Fruit fly (Drosophila melanogaster) whole organism, embryonic: ENCODE measurements around the gene Tsen2.
A peak's percentile ranks its signal among the peaks of the same experiment; 100 is the strongest.

ENCODE experiments used
- Atf3 ChIP-seq: fragments of 200-800 bp; sonication (Bioruptor generic); optimal IDR thresholded peaks from 3 replicates; lab custom pipeline; 2016; ENCODE audit warnings: missing biosample characterization, missing genetic modification characterization
- BEAF-32 ChIP-seq: fragments of 200-800 bp; sonication (Bioruptor generic); optimal IDR thresholded peaks from 3 replicates; lab custom pipeline; 2017; ENCODE audit warnings: missing biosample characterization, missing genetic modification characterization, mild to moderate bottlenecking, moderate library complexity, missing genetic modification reagents
- CG10565 ChIP-seq: fragments of 200-800 bp; sonication (Bioruptor generic); optimal IDR thresholded peaks from 3 replicates; lab custom pipeline; 2016; ENCODE audit warnings: missing biosample characterization, mild to moderate bottlenecking, missing genetic modification characterization
- CG11456 ChIP-seq: fragments of 200-800 bp; sonication (Bioruptor generic); IDR thresholded peaks from 3 replicates; pipeline ENCODE4 v1.3.6; 2022; ENCODE audit warnings: missing biosample characterization, missing genetic modification characterization
- CG14014 ChIP-seq: fragments of 200-800 bp; sonication (Bioruptor generic); IDR thresholded peaks from 2 replicates; pipeline ENCODE4 v1.3.6; 2022; ENCODE audit warnings: missing biosample characterization, missing genetic modification characterization
- CG15269 ChIP-seq: fragments of 200-800 bp; sonication (Bioruptor generic); optimal IDR thresholded peaks from 2 replicates; lab custom pipeline; 2018; ENCODE audit warnings: missing biosample characterization, mild to moderate bottlenecking, missing genetic modification characterization, moderate library complexity
- CG15514 ChIP-seq: fragments of 200-800 bp; sonication (Bioruptor generic); optimal IDR thresholded peaks from 3 replicates; lab custom pipeline; 2017; ENCODE audit warnings: missing biosample characterization, missing genetic modification characterization, mild to moderate bottlenecking, moderate library complexity, missing genetic modification reagents
- CG17186 ChIP-seq: fragments of 200-800 bp; sonication (Bioruptor generic); optimal IDR thresholded peaks from 3 replicates; lab custom pipeline; 2017; ENCODE audit warnings: missing biosample characterization, missing genetic modification reagents, missing genetic modification characterization
- CG2116 ChIP-seq: fragments of 200-800 bp; sonication (Bioruptor generic); optimal IDR thresholded peaks from 3 replicates; lab custom pipeline; 2018; ENCODE audit warnings: missing biosample characterization, mild to moderate bottlenecking, missing genetic modification characterization
- CG31365 ChIP-seq: fragments of 200-800 bp; sonication (Bioruptor generic); optimal IDR thresholded peaks from 2 replicates; lab custom pipeline; 2018; ENCODE audit warnings: missing biosample characterization, mild to moderate bottlenecking, missing genetic modification characterization
- CG32532 ChIP-seq: fragments of 200-800 bp; sonication (Bioruptor generic); IDR thresholded peaks from 2 replicates; pipeline ENCODE4 v1.3.6; 2022; ENCODE audit warnings: missing biosample characterization, missing genetic modification characterization
- CG3847 ChIP-seq: fragments of 200-800 bp; sonication (Bioruptor generic); IDR thresholded peaks from 2 replicates; pipeline ENCODE4 v1.3.6; 2022; ENCODE audit warnings: missing biosample characterization, missing genetic modification characterization
- CG6272 ChIP-seq: fragments of 200-800 bp; sonication (Bioruptor generic); IDR thresholded peaks from 2 replicates; pipeline ENCODE4 v1.3.6; 2022; ENCODE audit warnings: missing biosample characterization, missing genetic modification characterization
- CG8281 ChIP-seq: fragments of 200-800 bp; sonication (Bioruptor generic); optimal IDR thresholded peaks from 2 replicates; lab custom pipeline; 2018; ENCODE audit warnings: missing biosample characterization, mild to moderate bottlenecking, missing genetic modification characterization, moderate library complexity
- Dref ChIP-seq: fragments of 200-800 bp; sonication (Bioruptor generic); IDR thresholded peaks from 2 replicates; pipeline ENCODE4 v1.3.6; 2022; ENCODE audit warnings: missing biosample characterization, missing genetic modification characterization
- E2f2 ChIP-seq: fragments of 200-800 bp; sonication (Bioruptor generic); IDR thresholded peaks from 2 replicates; pipeline ENCODE4 v1.3.6; 2022; ENCODE audit warnings: missing biosample characterization, missing genetic modification characterization
- Eip74EF ChIP-seq, 2 experiments: fragments of 200-800 bp in 1 of 2; fragments of >200 bp in 1 of 2; sonication (Bioruptor generic) in 1 of 2; optimal IDR thresholded peaks; 2 replicates each; lab custom pipeline; 2017 to 2019; ENCODE audit warnings: missing biosample characterization in 2 of 2, missing genetic modification characterization in 2 of 2, mild to moderate bottlenecking in 1 of 2, moderate library complexity in 1 of 2
- Ets97D ChIP-seq: fragments of 200-800 bp; sonication (Bioruptor generic); optimal IDR thresholded peaks from 3 replicates; lab custom pipeline; 2016; ENCODE audit warnings: missing biosample characterization, missing genetic modification characterization
- MESR4 ChIP-seq: fragments of 200-800 bp; sonication (Bioruptor generic); optimal IDR thresholded peaks from 2 replicates; lab custom pipeline; 2018; ENCODE audit warnings: missing biosample characterization, mild to moderate bottlenecking, missing genetic modification characterization, moderate library complexity
- Max ChIP-seq: fragments of 200-800 bp; sonication (Bioruptor generic); optimal IDR thresholded peaks from 2 replicates; lab custom pipeline; 2016; ENCODE audit warnings: missing biosample characterization, mild to moderate bottlenecking, missing genetic modification characterization
- Med ChIP-seq: fragments of 200-800 bp; sonication (Bioruptor generic); peaks from one replicate; lab custom pipeline; 2016; ENCODE audit warnings: missing biosample characterization, missing genetic modification characterization, mild to moderate bottlenecking, inconsistent platforms, moderate library complexity
- Mes4 ChIP-seq: fragments of 200-800 bp; sonication (Bioruptor generic); optimal IDR thresholded peaks from 2 replicates; lab custom pipeline; 2016; ENCODE audit warnings: missing biosample characterization, missing genetic modification characterization
- Myb ChIP-seq: fragments of 200-800 bp; sonication (Bioruptor generic); optimal IDR thresholded peaks from 2 replicates; lab custom pipeline; 2016; ENCODE audit warnings: missing biosample characterization, missing genetic modification characterization
- NFAT ChIP-seq: fragments of 200-800 bp; sonication (Bioruptor generic); IDR thresholded peaks from 2 replicates; pipeline ENCODE4 v1.3.6; 2022; ENCODE audit warnings: missing biosample characterization, missing genetic modification characterization
- NK7.1 ChIP-seq: fragments of 200-800 bp; sonication (Bioruptor generic); optimal IDR thresholded peaks from 3 replicates; lab custom pipeline; 2016; ENCODE audit warnings: missing biosample characterization, missing genetic modification characterization
- PHDP ChIP-seq: fragments of 200-800 bp; sonication (Bioruptor generic); optimal IDR thresholded peaks from 3 replicates; lab custom pipeline; 2018; ENCODE audit warnings: missing biosample characterization, mild to moderate bottlenecking, missing genetic modification characterization, moderate library complexity
- Sox100B ChIP-seq: fragments of 200-800 bp; sonication (Bioruptor generic); optimal IDR thresholded peaks from 3 replicates; lab custom pipeline; 2018; ENCODE audit warnings: missing biosample characterization, mild to moderate bottlenecking, missing genetic modification characterization
- Tbp ChIP-seq: fragments of >200 bp; optimal IDR thresholded peaks from 2 replicates; lab custom pipeline; 2018; ENCODE audit warnings: missing biosample characterization, missing genetic modification characterization
- ap ChIP-seq: fragments of 200-800 bp; sonication (Bioruptor generic); IDR thresholded peaks from 2 replicates; pipeline ENCODE4 v1.3.6; 2022; ENCODE audit warnings: missing biosample characterization, missing genetic modification characterization
- br ChIP-seq: fragments of >200 bp; optimal IDR thresholded peaks from 2 replicates; lab custom pipeline; 2017
- croc ChIP-seq: fragments of 200-800 bp; sonication (Bioruptor generic); conservative IDR thresholded peaks from 3 replicates; pipeline ENCODE4 v1.3.6; 2022; ENCODE audit warnings: missing biosample characterization, missing genetic modification characterization
- cwo ChIP-seq: fragments of 200-800 bp; sonication (Bioruptor generic); optimal IDR thresholded peaks from 3 replicates; lab custom pipeline; 2017; ENCODE audit warnings: missing biosample characterization, missing genetic modification characterization, mild to moderate bottlenecking, moderate library complexity, missing genetic modification reagents
- fd96Cb ChIP-seq: fragments of 200-800 bp; sonication (Bioruptor generic); optimal IDR thresholded peaks from 2 replicates; lab custom pipeline; 2018; ENCODE audit warnings: missing biosample characterization, mild to moderate bottlenecking, missing genetic modification characterization, moderate library complexity
- gcm ChIP-seq: fragments of 200-800 bp; sonication (Bioruptor generic); optimal IDR thresholded peaks from 2 replicates; lab custom pipeline; 2019; ENCODE audit warnings: missing biosample characterization, mild to moderate bottlenecking, missing genetic modification characterization, moderate library complexity
- kah ChIP-seq: fragments of 200-800 bp; sonication (Bioruptor generic); optimal IDR thresholded peaks from 2 replicates; lab custom pipeline; 2018; ENCODE audit warnings: missing biosample characterization, mild to moderate bottlenecking, missing genetic modification characterization
- kay ChIP-seq: fragments of 200-800 bp; sonication (Bioruptor generic); optimal IDR thresholded peaks from 2 replicates; lab custom pipeline; 2016; ENCODE audit warnings: missing biosample characterization, missing genetic modification characterization
- otp ChIP-seq: fragments of 200-800 bp; sonication (Bioruptor generic); IDR thresholded peaks from 3 replicates; pipeline ENCODE4, ENCODE4 v1.3.6; 2022; ENCODE audit warnings: missing biosample characterization, missing genetic modification characterization
- pfk ChIP-seq: fragments of 200-800 bp; sonication (Bioruptor generic); optimal IDR thresholded peaks from 2 replicates; lab custom pipeline; 2018; ENCODE audit warnings: missing biosample characterization, mild to moderate bottlenecking, missing genetic modification characterization, moderate library complexity
- pita ChIP-seq: fragments of 200-800 bp; sonication (Bioruptor generic); optimal IDR thresholded peaks from 2 replicates; lab custom pipeline; 2017; ENCODE audit warnings: missing biosample characterization, mild to moderate bottlenecking, missing genetic modification characterization
- psq ChIP-seq: fragments of 200-800 bp; sonication (Bioruptor generic); optimal IDR thresholded peaks from 2 replicates; lab custom pipeline; 2017; ENCODE audit warnings: missing biosample characterization, missing genetic modification characterization
- pzg ChIP-seq: fragments of 200-800 bp; sonication (Bioruptor generic); optimal IDR thresholded peaks from 3 replicates; lab custom pipeline; 2018; ENCODE audit warnings: missing biosample characterization, mild to moderate bottlenecking, missing genetic modification characterization, moderate library complexity
- seq ChIP-seq: fragments of 200-800 bp; sonication (Bioruptor generic); IDR thresholded peaks from 2 replicates; pipeline ENCODE4 v1.3.6; 2022; ENCODE audit warnings: missing biosample characterization, missing genetic modification characterization
- sima ChIP-seq: fragments of 200-800 bp; sonication (Bioruptor generic); optimal IDR thresholded peaks from 2 replicates; lab custom pipeline; 2016; ENCODE audit warnings: missing biosample characterization, missing genetic modification characterization
- tap ChIP-seq: fragments of 200-800 bp; optimal IDR thresholded peaks from 3 replicates; lab custom pipeline; 2019; ENCODE audit warnings: missing biosample characterization, mild to moderate bottlenecking, missing genetic modification characterization, moderate library complexity
- trem ChIP-seq: fragments of 200-800 bp; optimal IDR thresholded peaks from 3 replicates; lab custom pipeline; 2019; ENCODE audit warnings: missing biosample characterization, mild to moderate bottlenecking, missing genetic modification characterization, moderate library complexity
- ttk ChIP-seq: fragments of 200-800 bp; sonication (Bioruptor generic); IDR thresholded peaks from 2 replicates; pipeline ENCODE4 v2.1.2; 2022; ENCODE audit warnings: missing biosample characterization, missing genetic modification characterization
- twi ChIP-seq: fragments of 200-800 bp; optimal IDR thresholded peaks from 2 replicates; lab custom pipeline; 2019; ENCODE audit warnings: missing biosample characterization, mild to moderate bottlenecking, missing genetic modification characterization, moderate library complexity
- wek ChIP-seq: fragments of 200-800 bp; sonication (Bioruptor generic); optimal IDR thresholded peaks from 3 replicates; lab custom pipeline; 2018; ENCODE audit warnings: missing biosample characterization, mild to moderate bottlenecking, missing genetic modification characterization, moderate library complexity

Tsen2 gene

DNA sequence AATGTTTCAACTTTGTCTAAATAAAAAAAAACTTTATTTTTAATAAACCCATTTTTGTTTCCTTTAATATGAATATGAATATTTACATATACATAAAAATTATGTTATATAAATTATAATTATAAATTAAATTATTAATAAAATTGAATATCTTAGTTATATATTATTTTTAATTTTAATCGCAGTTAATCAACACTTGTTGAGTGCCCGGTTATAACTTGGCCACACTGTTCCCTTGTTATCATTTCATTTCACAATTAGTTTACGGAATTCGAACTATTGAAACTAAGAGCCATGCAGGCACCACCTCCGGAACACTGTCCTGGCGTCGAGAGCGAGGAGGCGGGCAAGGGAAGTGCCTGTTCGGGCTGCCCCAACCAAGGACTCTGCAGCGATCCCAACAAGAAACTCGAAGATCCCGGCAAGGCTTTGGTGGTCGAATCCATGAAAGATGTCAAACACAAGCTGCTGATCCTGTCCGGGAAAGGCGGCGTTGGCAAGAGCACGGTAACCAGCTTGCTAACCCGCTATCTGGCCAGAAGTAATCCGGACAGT lies 2.8 kb downstream of the Tsen2 start, which contains the start of gene Nubp1 (continued):
- TF ChIP-seq pfk (GFP tag; lab: Kevin White, UChicago) = no peak
- peak; percentile 11 for TF ChIP-seq pzg (GFP tag; lab: Kevin White, UChicago)
- TF ChIP-seq Med (GFP tag; lab: Kevin White, UChicago) = peak; percentile 57
- TF ChIP-seq psq (GFP tag; lab: Kevin White, UChicago) = no peak
- no peak for TF ChIP-seq Atf3 (GFP tag; lab: Kevin White, UChicago)
- no peak for TF ChIP-seq otp (GFP tag; lab: Robert Waterston, UW)
- TF ChIP-seq, all 482 proteins: peak for 9

DNA sequence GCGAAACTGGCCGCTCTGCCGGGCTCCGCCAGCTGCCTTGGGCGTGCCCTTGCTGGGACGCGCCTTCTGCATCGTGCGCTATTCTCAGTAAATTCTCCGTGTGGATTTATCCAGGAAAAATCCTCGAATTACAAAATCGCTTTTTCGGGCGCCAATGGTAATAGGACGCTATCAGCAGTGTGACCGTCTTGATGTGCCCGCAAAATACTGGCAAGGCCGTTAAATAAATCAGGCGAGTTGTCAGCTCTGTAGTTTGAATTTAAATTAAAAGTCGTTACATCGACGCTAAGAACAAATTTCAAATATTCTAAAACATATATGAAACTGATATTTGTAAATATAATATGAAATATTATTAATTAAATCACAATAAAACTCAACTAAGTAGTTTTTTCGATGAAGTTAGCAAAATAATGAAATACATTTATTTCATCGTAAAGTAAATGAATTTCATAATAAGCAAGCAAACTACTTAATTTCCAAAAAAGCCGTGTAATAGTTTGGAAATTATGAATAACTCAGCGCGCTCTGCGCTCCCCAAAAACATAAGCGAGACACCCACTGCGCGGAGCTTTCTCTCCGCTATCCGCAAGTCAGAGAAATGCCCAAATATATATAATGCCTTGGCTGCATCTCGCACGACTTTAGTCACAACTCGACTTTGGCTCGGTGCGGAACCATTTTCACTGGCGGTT lies 8.8 kb downstream of the Tsen2 start, which contains the start of the genes glu and ChLD3:
Gene glu (minus strand): TSS at position 183 of the 695 bp plus-strand sequence.
Gene ChLD3 (plus strand): TSS at position 645 of the 695 bp plus-strand sequence.
- TF ChIP-seq CG8281 (no peak), Myb (peak; percentile 98), pita (GFP tag; lab: Kevin White, UChicago) (no peak), CG17186 (peak; percentile 29), fd96Cb (no peak), br (lab: Kevin White, UChicago) (no peak), PHDP (no peak), seq (GFP tag; lab: Robert Waterston, UW) (no peak), sima (GFP tag; lab: Kevin White, UChicago) (no peak), croc (GFP tag; lab: Robert Waterston, UW) (no peak), CG11456 (GFP tag; lab: Robert Waterston, UW) (no peak), CG2116 (peak; percentile 15), NFAT (GFP tag; lab: Robert Waterston, UW) (no peak), CG10565 (GFP tag; lab: Kevin White, UChicago) (no peak), CG6272 (GFP tag; lab: Robert Waterston, UW) (no peak), twi (no peak), CG31365 (no peak), Max (GFP tag; lab: Kevin White, UChicago) (no peak), gcm (GFP tag; lab: Kevin White, UChicago) (no peak), CG15514 (peak; percentile 34), Eip74EF (GFP tag; optimal IDR thresholded peaks at IDR 0.05; lab: Kevin White, UChicago) (no peak), CG15269 (tag; lab: Kevin White, UChicago) (no peak), BEAF-32 (peak; percentile 24), ttk (GFP tag; lab: Robert Waterston, UW) (no peak), cwo (GFP tag; lab: Kevin White, UChicago) (no peak), Sox100B (no peak), Ets97D (peak; percentile 40), wek (GFP tag; lab: Kevin White, UChicago) (no peak), tap (tag; lab: Kevin White, UChicago) (no peak), MESR4 (GFP tag; lab: Kevin White, UChicago) (peak; percentile 43), Tbp (no peak), ap (no peak), NK7.1 (GFP tag; lab: Kevin White, UChicago) (no peak), trem (tag; lab: Kevin White, UChicago) (peak; percentile 100), CG3847 (GFP tag; lab: Robert Waterston, UW) (peak; percentile 35; the same call in 1 of the 2 replicates), kay (GFP tag; lab: Kevin White, UChicago) (no peak), Mes4 (no peak), Dref (GFP tag; lab: Robert Waterston, UW) (no peak), kah (GFP tag; lab: Kevin White, UChicago) (no peak), pzg (GFP tag; lab: Kevin White, UChicago) (peak; percentile 72), E2f2 (GFP tag; lab: Robert Waterston, UW) (peak; percentile 88), CG14014 (no peak), CG32532 (no peak), Med (GFP tag; lab: Kevin White, UChicago) (peak; percentile 72)
